Worm (Caenorhabditis elegans) whole organism, L3 larva: Measurements from ENCODE around the gene R05D8.9.

Source experiments
- R02D3.7 ChIP-seq: fragments of 150-350 bp; optimal IDR thresholded peaks from 2 replicates; lab custom pipeline; 2014; ENCODE audit warnings: missing biosample characterization, missing genetic modification characterization
- ZK546.5 ChIP-seq: sonication (generic microtip); optimal IDR thresholded peaks from 2 replicates; lab custom pipeline; 2017; ENCODE audit warnings: missing biosample characterization, missing genetic modification characterization
- aly-2 ChIP-seq: fragments of 150-350 bp; optimal IDR thresholded peaks from 2 replicates; lab custom pipeline; 2014; ENCODE audit warnings: missing biosample characterization, missing genetic modification characterization
- ama-1 ChIP-seq: fragments of 150-350 bp; optimal IDR thresholded peaks from 2 replicates; lab custom pipeline; 2018
- ceh-16 ChIP-seq: sonication (generic microtip); optimal IDR thresholded peaks from 2 replicates; lab custom pipeline; 2017; ENCODE audit warnings: missing biosample characterization, missing genetic modification characterization
- ceh-82 ChIP-seq: fragments of 150-350 bp; optimal IDR thresholded peaks from 2 replicates; lab custom pipeline; 2014; ENCODE audit warnings: missing biosample characterization, missing genetic modification characterization
- ceh-9 ChIP-seq: sonication (generic microtip); optimal IDR thresholded peaks from 2 replicates; lab custom pipeline; 2018; ENCODE audit warnings: missing biosample characterization, missing genetic modification characterization
- daf-12 ChIP-seq: fragments of 150-350 bp; optimal IDR thresholded peaks from 2 replicates; lab custom pipeline; 2014; ENCODE audit warnings: missing biosample characterization, missing genetic modification reagents, missing genetic modification characterization
- egl-27 ChIP-seq: sonication (generic microtip); optimal IDR thresholded peaks from 4 replicates; lab custom pipeline; 2017; ENCODE audit warnings: missing biosample characterization, missing genetic modification reagents, missing genetic modification characterization
- egl-5 ChIP-seq: fragments of 150-350 bp; optimal IDR thresholded peaks from 2 replicates; lab custom pipeline; 2017; ENCODE audit warnings: missing biosample characterization, missing genetic modification reagents, missing genetic modification characterization, inconsistent platforms
- elt-2 ChIP-seq: sonication (generic microtip); optimal IDR thresholded peaks from 2 replicates; lab custom pipeline; 2016; ENCODE audit warnings: missing genetic modification reagents, mild to moderate bottlenecking, missing genetic modification characterization, missing compliant biosample characterization
- eor-1 ChIP-seq, 2 experiments: fragments of 150-350 bp; optimal IDR thresholded peaks; 2 replicates each; lab custom pipeline; 2014 to 2018; ENCODE audit warnings: missing biosample characterization in 2 of 2, missing genetic modification characterization in 2 of 2
- fkh-10 ChIP-seq: sonication (generic microtip); optimal IDR thresholded peaks from 2 replicates; lab custom pipeline; 2017; ENCODE audit warnings: missing biosample characterization, missing genetic modification reagents, missing genetic modification characterization
- fos-1 ChIP-seq: fragments of 150-350 bp; optimal IDR thresholded peaks from 2 replicates; lab custom pipeline; 2014; ENCODE audit warnings: missing biosample characterization, missing genetic modification characterization
- hmg-11 ChIP-seq: sonication (generic microtip); optimal IDR thresholded peaks from 2 replicates; lab custom pipeline; 2016; ENCODE audit warnings: missing genetic modification characterization, missing compliant biosample characterization
- jun-1 ChIP-seq: fragments of 150-350 bp; optimal IDR thresholded peaks from 2 replicates; lab custom pipeline; 2014; ENCODE audit warnings: missing biosample characterization, missing genetic modification reagents, missing genetic modification characterization
- lsy-12 ChIP-seq: sonication (generic microtip); optimal IDR thresholded peaks from 2 replicates; lab custom pipeline; 2016; ENCODE audit warnings: mild to moderate bottlenecking, missing genetic modification characterization, missing compliant biosample characterization
- mdl-1 ChIP-seq: fragments of 150-350 bp; optimal IDR thresholded peaks from 2 replicates; lab custom pipeline; 2014; ENCODE audit warnings: missing biosample characterization, missing genetic modification characterization
- mml-1 ChIP-seq: fragments of 150-350 bp; sonication (generic microtip); optimal IDR thresholded peaks from 3 replicates; lab custom pipeline; 2014; ENCODE audit warnings: missing biosample characterization, missing genetic modification characterization
- nhr-11 ChIP-seq: fragments of 150-350 bp; optimal IDR thresholded peaks from 2 replicates; lab custom pipeline; 2014; ENCODE audit warnings: missing biosample characterization, missing genetic modification characterization
- nhr-23 ChIP-seq: fragments of 150-350 bp; optimal IDR thresholded peaks from 2 replicates; lab custom pipeline; 2014; ENCODE audit warnings: missing biosample characterization, missing genetic modification reagents, missing genetic modification characterization
- nhr-237 ChIP-seq: fragments of 150-350 bp; optimal IDR thresholded peaks from 2 replicates; lab custom pipeline; 2014; ENCODE audit warnings: missing biosample characterization, missing genetic modification characterization
- nhr-25 ChIP-seq: sonication (generic microtip); optimal IDR thresholded peaks from 2 replicates; lab custom pipeline; 2017; ENCODE audit warnings: missing biosample characterization, missing genetic modification characterization
- nhr-43 ChIP-seq: sonication (generic microtip); optimal IDR thresholded peaks from 2 replicates; lab custom pipeline; 2016; ENCODE audit warnings: mild to moderate bottlenecking, missing genetic modification characterization, missing compliant biosample characterization; ENCODE audit not compliant: poor library complexity, severe bottlenecking
- nhr-67 ChIP-seq: fragments of 150-350 bp; optimal IDR thresholded peaks from 2 replicates; lab custom pipeline; 2014; ENCODE audit warnings: missing biosample characterization, missing genetic modification characterization
- nhr-76 ChIP-seq: fragments of 150-350 bp; sonication (generic microtip); optimal IDR thresholded peaks from 5 replicates; lab custom pipeline; 2014; ENCODE audit warnings: missing biosample characterization, missing genetic modification characterization
- pqm-1 ChIP-seq: fragments of 150-350 bp; optimal IDR thresholded peaks from 2 replicates; lab custom pipeline; 2017; ENCODE audit warnings: missing biosample characterization, missing genetic modification characterization, inconsistent platforms
- sea-2 ChIP-seq: fragments of 150-350 bp; sonication (generic microtip); optimal IDR thresholded peaks from 4 replicates; lab custom pipeline; 2014; ENCODE audit warnings: missing biosample characterization, missing genetic modification reagents, missing genetic modification characterization
- skn-1 ChIP-seq: fragments of 150-350 bp; optimal IDR thresholded peaks from 2 replicates; lab custom pipeline; 2014; ENCODE audit warnings: missing biosample characterization, missing genetic modification characterization
- tbx-2 ChIP-seq: sonication (generic microtip); optimal IDR thresholded peaks from 2 replicates; lab custom pipeline; 2016; ENCODE audit warnings: mild to moderate bottlenecking, missing genetic modification characterization, missing compliant biosample characterization
- unc-39 ChIP-seq: sonication (generic microtip); optimal IDR thresholded peaks from 4 replicates; lab custom pipeline; 2017; ENCODE audit warnings: missing biosample characterization, missing genetic modification characterization
- unc-62 ChIP-seq: fragments of 150-350 bp; sonication (generic microtip); optimal IDR thresholded peaks from 4 replicates; lab custom pipeline; 2014; ENCODE audit warnings: missing biosample characterization, missing genetic modification reagents, missing genetic modification characterization
- ztf-11 ChIP-seq: fragments of 150-350 bp; optimal IDR thresholded peaks from 2 replicates; lab custom pipeline; 2014; ENCODE audit warnings: missing biosample characterization, missing genetic modification characterization
- ztf-4 ChIP-seq: fragments of 150-350 bp; optimal IDR thresholded peaks from 2 replicates; lab custom pipeline; 2014; ENCODE audit warnings: missing biosample characterization, missing genetic modification characterization

R05D8.9 gene

DNA sequence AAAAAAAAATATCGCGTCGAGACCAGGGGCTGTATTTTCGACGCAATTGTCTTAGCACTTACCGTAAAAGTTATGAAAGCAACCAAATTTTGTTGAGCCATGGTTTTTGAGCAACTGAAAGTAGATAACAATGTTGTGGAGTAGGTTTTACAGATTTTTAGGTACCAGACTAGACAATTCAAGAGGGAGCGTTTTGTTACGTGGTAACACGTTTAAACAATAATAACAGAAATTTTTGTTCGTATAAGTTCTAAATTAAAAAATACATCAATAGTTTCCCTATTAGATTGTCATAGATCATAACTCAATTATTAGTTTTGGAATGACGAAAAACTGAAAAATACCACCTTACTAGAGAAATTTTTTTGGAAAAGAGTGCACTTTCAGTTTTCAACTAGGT, 17.4 kb downstream of the R05D8.9 start, which contains the start of gene srx-24:
Gene srx-24, minus strand, starts transcription at position 101 of the 400 bp plus-strand sequence.
- TF ChIP-seq ceh-16 (tag; lab: Kevin White, UChicago) (no peak), ztf-4 (tag; lab: Kevin White, UChicago) (no peak), skn-1 (tag; lab: Kevin White, UChicago) (no peak), mdl-1 (tag; lab: Kevin White, UChicago) (no peak), nhr-11 (tag; lab: Kevin White, UChicago) (no peak), pqm-1 (tag; lab: Kevin White, UChicago) (no peak), unc-62 (GFP tag; lab: Kevin White, UChicago) (no peak), ceh-9 (tag; lab: Kevin White, UChicago) (no peak), unc-39 (tag; lab: Kevin White, UChicago) (no peak), egl-27 (tag; lab: Kevin White, UChicago) (no peak)

DNA sequence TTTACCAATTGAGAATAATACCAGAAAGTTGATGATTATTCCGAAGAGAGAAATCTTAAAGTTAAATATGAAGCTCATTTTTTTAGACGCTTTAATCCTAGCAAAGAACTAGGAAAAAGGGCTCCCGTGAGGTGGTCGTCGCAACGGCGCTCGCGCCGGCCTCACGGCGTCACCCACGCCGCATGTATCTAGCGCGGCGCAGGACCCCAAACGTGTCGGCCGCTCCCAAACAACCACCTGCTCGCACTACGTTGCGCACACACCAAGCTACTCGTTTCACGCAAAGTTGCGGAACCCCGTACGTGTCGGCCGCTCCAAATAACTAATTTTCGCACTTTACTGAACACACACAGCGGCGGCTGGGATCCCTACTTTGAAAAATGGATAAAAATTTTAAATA, 21.0 kb downstream of the R05D8.9 start:
- TF ChIP-seq hmg-11 (no peak), ztf-4 (tag; lab: Kevin White, UChicago) (no peak), fkh-10 (GFP tag; lab: Kevin White, UChicago) (no peak), nhr-11 (tag; lab: Kevin White, UChicago) (no peak), aly-2 (tag; lab: Kevin White, UChicago) (no peak), egl-27 (tag; lab: Kevin White, UChicago) (no peak), ZK546.5 (tag; lab: Kevin White, UChicago) (no peak), nhr-76 (tag; lab: Kevin White, UChicago) (no peak), sea-2 (GFP tag; lab: Kevin White, UChicago) (no peak), daf-12 (tag; lab: Kevin White, UChicago) (no peak), mml-1 (tag; lab: Kevin White, UChicago) (no peak), ama-1 (lab: Kevin White, UChicago) (no peak), lsy-12 (tag; lab: Kevin White, UChicago) (no peak), ceh-9 (tag; lab: Kevin White, UChicago) (no peak)

DNA sequence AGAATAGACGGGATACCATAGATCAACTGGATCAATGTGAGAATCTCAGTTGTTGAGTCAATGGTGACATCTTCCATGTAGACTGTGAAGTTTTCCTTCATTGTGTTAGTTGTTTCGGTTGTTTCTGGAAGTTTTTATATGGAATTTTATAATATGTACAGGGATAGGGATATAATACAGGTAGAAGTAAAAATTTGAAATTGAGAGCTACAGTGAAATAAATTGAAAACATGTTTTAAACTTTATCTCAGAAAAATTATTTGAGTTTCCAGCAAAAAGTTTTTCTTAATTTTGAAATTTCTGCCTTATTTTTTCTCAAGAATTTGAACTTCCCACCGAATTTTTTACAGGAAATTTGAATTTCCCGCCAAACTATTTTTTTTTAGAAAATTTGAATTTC, 25.1 kb downstream of the R05D8.9 start, which contains the start of gene srg-62:
Gene srg-62, minus strand, starts transcription at position 101 of the 400 bp plus-strand sequence.
- no peak for TF ChIP-seq jun-1 (tag; lab: Kevin White, UChicago)
- TF ChIP-seq eor-1 (tag; optimal IDR thresholded peaks at IDR 0.05; lab: Kevin White, UChicago) = no peak
- no peak for TF ChIP-seq skn-1 (tag; lab: Kevin White, UChicago)
- no peak for TF ChIP-seq egl-5
- TF ChIP-seq nhr-43 (tag; lab: Kevin White, UChicago) = no peak
- no peak for TF ChIP-seq ztf-11 (tag; lab: Kevin White, UChicago)
- no peak for TF ChIP-seq nhr-237 (tag; lab: Kevin White, UChicago)
- no peak for TF ChIP-seq nhr-25 (tag; lab: Kevin White, UChicago)
- no peak for TF ChIP-seq ceh-9 (tag; lab: Kevin White, UChicago)
- TF ChIP-seq nhr-76 (tag; lab: Kevin White, UChicago) = no peak
- TF ChIP-seq ceh-82 (tag; lab: Kevin White, UChicago) = no peak
- no peak for TF ChIP-seq elt-2 (tag; lab: Kevin White, UChicago)

DNA sequence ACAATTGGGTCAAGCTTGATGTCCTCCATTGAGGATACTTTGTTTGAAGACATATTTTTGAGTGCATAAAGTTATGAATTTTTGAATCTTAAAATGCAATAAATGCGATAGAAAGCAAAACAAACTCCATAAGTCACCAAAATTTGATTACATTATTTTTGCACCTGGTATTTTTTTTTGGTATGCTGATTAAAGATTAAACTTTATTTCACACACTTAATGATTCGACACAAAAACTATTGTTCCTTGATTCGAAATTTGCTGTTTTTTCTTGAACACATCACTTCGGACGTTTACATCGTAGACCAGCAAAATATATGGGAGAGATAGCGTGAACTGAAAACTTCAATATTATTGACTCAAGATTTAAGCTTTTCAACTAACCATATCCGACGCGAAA, 27.1 kb downstream of the R05D8.9 start, which contains the start of gene srg-61:
Gene srg-61, minus strand, starts transcription at position 101 of the 400 bp plus-strand sequence.
- TF ChIP-seq egl-27 (tag; lab: Kevin White, UChicago) = no peak
- no peak for TF ChIP-seq fos-1 (tag; lab: Kevin White, UChicago)
- TF ChIP-seq ama-1 (lab: Kevin White, UChicago) = no peak
- no peak for TF ChIP-seq nhr-23 (tag; lab: Kevin White, UChicago)
- no peak for TF ChIP-seq tbx-2 (tag; lab: Kevin White, UChicago)
- TF ChIP-seq ztf-11 (tag; lab: Kevin White, UChicago) = no peak
- TF ChIP-seq nhr-67 (tag; lab: Kevin White, UChicago) = no peak
- no peak for TF ChIP-seq nhr-76 (tag; lab: Kevin White, UChicago)
- TF ChIP-seq mdl-1 (tag; lab: Kevin White, UChicago) = no peak
- TF ChIP-seq egl-5 = no peak
- TF ChIP-seq elt-2 (tag; lab: Kevin White, UChicago) = no peak
- TF ChIP-seq nhr-11 (tag; lab: Kevin White, UChicago) = no peak
- no peak for TF ChIP-seq lsy-12 (tag; lab: Kevin White, UChicago)
- no peak for TF ChIP-seq ceh-9 (tag; lab: Kevin White, UChicago)
- TF ChIP-seq nhr-237 (tag; lab: Kevin White, UChicago) = no peak
- no peak for TF ChIP-seq R02D3.7
- no peak for TF ChIP-seq daf-12 (tag; lab: Kevin White, UChicago)
- TF ChIP-seq, all 47 proteins: peak for 0
